Worm (Caenorhabditis elegans) whole organism, L1 larva: ENCODE measurements around the gene dpf-6.

Source experiments
- C34B4.2 ChIP-seq: sonication (generic microtip); optimal IDR thresholded peaks from 2 replicates; lab custom pipeline; 2017; ENCODE audit warnings: mild to moderate bottlenecking, missing genetic modification characterization, missing compliant biosample characterization
- F16B12.6 ChIP-seq: fragments of 150-350 bp; optimal IDR thresholded peaks from 2 replicates; lab custom pipeline; 2014; ENCODE audit warnings: missing biosample characterization, missing genetic modification characterization
- Y116A8C.19 ChIP-seq: sonication (generic microtip); optimal IDR thresholded peaks from 2 replicates; lab custom pipeline; 2016; ENCODE audit warnings: missing compliant biosample characterization, missing genetic modification characterization, borderline replicate concordance
- aha-1 ChIP-seq: fragments of 150-350 bp; optimal IDR thresholded peaks from 2 replicates; lab custom pipeline; 2014; ENCODE audit warnings: missing biosample characterization, missing genetic modification characterization
- aly-2 ChIP-seq: fragments of 150-350 bp; optimal IDR thresholded peaks from 2 replicates; lab custom pipeline; 2014; ENCODE audit warnings: missing biosample characterization, missing genetic modification characterization
- blmp-1 ChIP-seq: fragments of 150-350 bp; optimal IDR thresholded peaks from 2 replicates; lab custom pipeline; 2014; ENCODE audit warnings: missing biosample characterization, missing genetic modification characterization
- ceh-63 ChIP-seq: fragments of 200-800 bp; sonication (Bioruptor generic); optimal IDR thresholded peaks from 2 replicates; lab custom pipeline; 2018; ENCODE audit warnings: mild to moderate bottlenecking, missing genetic modification characterization, missing compliant biosample characterization
- ceh-8 ChIP-seq: fragments of 200-800 bp; sonication (Bioruptor generic); optimal IDR thresholded peaks from 2 replicates; lab custom pipeline; 2018; ENCODE audit warnings: mild to moderate bottlenecking, missing genetic modification characterization, moderate library complexity, missing compliant biosample characterization
- ceh-82 ChIP-seq, 3 experiments: fragments of 150-350 bp in 1 of 3; sonication (generic microtip) in 2 of 3; optimal IDR thresholded peaks; 2 replicates each; lab custom pipeline; 2014 to 2017; ENCODE audit warnings: missing biosample characterization in 3 of 3, missing genetic modification characterization in 3 of 3
- ceh-88 ChIP-seq: fragments of 200-800 bp; sonication (Bioruptor generic); IDR thresholded peaks from 2 replicates; pipeline ENCODE4 v1.3.6; 2022; ENCODE audit warnings: missing genetic modification characterization, missing compliant biosample characterization
- ceh-90 ChIP-seq: sonication (generic microtip); optimal IDR thresholded peaks from 2 replicates; lab custom pipeline; 2016; ENCODE audit warnings: missing genetic modification characterization, missing compliant biosample characterization
- ces-1 ChIP-seq: fragments of 150-350 bp; optimal IDR thresholded peaks from 2 replicates; lab custom pipeline; 2014; ENCODE audit warnings: missing biosample characterization, missing genetic modification reagents, missing genetic modification characterization
- dpl-1 ChIP-seq, 3 experiments: fragments of 150-350 bp in 2 of 3; sonication (generic microtip) in 1 of 3; optimal IDR thresholded peaks; 2 replicates each; lab custom pipeline; 2014 to 2017; ENCODE audit warnings: missing biosample characterization in 3 of 3, missing genetic modification characterization in 3 of 3, missing genetic modification reagents in 3 of 3
- dsc-1 ChIP-seq: sonication (generic microtip); optimal IDR thresholded peaks from 2 replicates; lab custom pipeline; 2016; ENCODE audit warnings: mild to moderate bottlenecking, missing genetic modification characterization, missing compliant biosample characterization
- efl-1 ChIP-seq, 4 experiments: fragments of 150-350 bp; optimal IDR thresholded peaks in 3 of 4; peaks in 1 of 4; 1 replicate in 1 of 4; 2 replicates in 3 of 4; lab custom pipeline; 2014; ENCODE audit warnings: missing biosample characterization in 2 of 4, missing genetic modification characterization in 2 of 4, missing genetic modification reagents in 2 of 4
- efl-3 ChIP-seq: fragments of 200-800 bp; sonication (Bioruptor generic); optimal IDR thresholded peaks from 2 replicates; lab custom pipeline; 2018; ENCODE audit warnings: mild to moderate bottlenecking, missing genetic modification characterization, missing compliant biosample characterization
- elt-2 ChIP-seq: sonication (generic microtip); optimal IDR thresholded peaks from 2 replicates; lab custom pipeline; 2016; ENCODE audit warnings: missing genetic modification characterization, mild to moderate bottlenecking, inconsistent platforms, missing compliant biosample characterization, missing genetic modification reagents
- ets-5 ChIP-seq: fragments of 200-800 bp; sonication (Bioruptor generic); IDR thresholded peaks from 2 replicates; pipeline ENCODE4 v1.3.6; 2022; ENCODE audit warnings: missing genetic modification characterization, missing compliant biosample characterization
- fkh-8 ChIP-seq: sonication (generic microtip); optimal IDR thresholded peaks from 2 replicates; lab custom pipeline; 2016; ENCODE audit warnings: mild to moderate bottlenecking, missing genetic modification characterization, missing compliant biosample characterization
- fos-1 ChIP-seq: fragments of 150-350 bp; optimal IDR thresholded peaks from 2 replicates; lab custom pipeline; 2014; ENCODE audit warnings: missing biosample characterization, missing genetic modification characterization
- hlh-17 ChIP-seq: fragments of 200-800 bp; sonication (Bioruptor generic); optimal IDR thresholded peaks from 2 replicates; lab custom pipeline; 2018; ENCODE audit warnings: missing genetic modification characterization, mild to moderate bottlenecking, missing compliant biosample characterization, moderate library complexity, borderline replicate concordance
- irx-1 ChIP-seq: sonication (generic microtip); optimal IDR thresholded peaks from 2 replicates; lab custom pipeline; 2016; ENCODE audit warnings: missing genetic modification characterization, missing compliant biosample characterization
- jun-1 ChIP-seq: fragments of 150-350 bp; optimal IDR thresholded peaks from 2 replicates; lab custom pipeline; 2014; ENCODE audit warnings: missing biosample characterization, missing genetic modification reagents, missing genetic modification characterization
- lin-13 ChIP-seq: fragments of 150-350 bp; optimal IDR thresholded peaks from 2 replicates; lab custom pipeline; 2014; ENCODE audit warnings: missing biosample characterization, missing genetic modification reagents, missing genetic modification characterization
- lin-15B ChIP-seq: fragments of 150-350 bp; sonication (generic microtip); optimal IDR thresholded peaks from 3 replicates; lab custom pipeline; 2014; ENCODE audit warnings: missing biosample characterization, missing genetic modification characterization
- lin-35 ChIP-seq, 2 experiments: fragments of 150-350 bp; optimal IDR thresholded peaks; 2 replicates each; lab custom pipeline; 2014; ENCODE audit warnings: missing biosample characterization in 2 of 2, missing genetic modification characterization in 2 of 2, missing genetic modification reagents in 2 of 2
- lin-39 ChIP-seq: fragments of 150-350 bp; optimal IDR thresholded peaks from 2 replicates; lab custom pipeline; 2014; ENCODE audit warnings: missing biosample characterization, missing genetic modification reagents, missing genetic modification characterization
- lir-3 ChIP-seq: sonication (generic microtip); optimal IDR thresholded peaks from 2 replicates; lab custom pipeline; 2016; ENCODE audit warnings: mild to moderate bottlenecking, missing genetic modification characterization, moderate library complexity, missing compliant biosample characterization; ENCODE audit not compliant: poor library complexity
- lsy-2 ChIP-seq, 2 experiments: fragments of 150-350 bp; optimal IDR thresholded peaks; 2 replicates each; lab custom pipeline; 2014; ENCODE audit warnings: missing biosample characterization in 2 of 2, missing genetic modification characterization in 2 of 2
- mab-9 ChIP-seq: fragments of 200-800 bp; sonication (Bioruptor generic); IDR thresholded peaks from 2 replicates; pipeline ENCODE4 v1.3.6; 2022; ENCODE audit warnings: missing genetic modification reagents, missing genetic modification characterization, missing compliant biosample characterization
- mdl-1 ChIP-seq, 2 experiments: fragments of 150-350 bp; optimal IDR thresholded peaks; 2 replicates each; lab custom pipeline; 2014 to 2017; ENCODE audit warnings: missing biosample characterization in 2 of 2, missing genetic modification characterization in 2 of 2, inconsistent platforms in 1 of 2
- mef-2 ChIP-seq: fragments of 150-350 bp; optimal IDR thresholded peaks from 2 replicates; lab custom pipeline; 2014; ENCODE audit warnings: missing biosample characterization, missing genetic modification characterization
- nhr-11 ChIP-seq: fragments of 150-350 bp; optimal IDR thresholded peaks from 2 replicates; lab custom pipeline; 2014; ENCODE audit warnings: missing biosample characterization, missing genetic modification characterization
- nhr-71 ChIP-seq: sonication (generic microtip); optimal IDR thresholded peaks from 2 replicates; lab custom pipeline; 2016; ENCODE audit warnings: mild to moderate bottlenecking, missing genetic modification characterization, moderate library complexity, missing compliant biosample characterization
- nhr-77 ChIP-seq: fragments of 150-350 bp; optimal IDR thresholded peaks from 2 replicates; lab custom pipeline; 2014; ENCODE audit warnings: missing biosample characterization, missing genetic modification characterization
- nhr-84 ChIP-seq: sonication (generic microtip); optimal IDR thresholded peaks from 2 replicates; lab custom pipeline; 2017; ENCODE audit warnings: missing biosample characterization, missing genetic modification characterization
- nhr-85 ChIP-seq: sonication (generic microtip); peaks from one replicate; lab custom pipeline; 2016; ENCODE audit warnings: missing genetic modification characterization, inconsistent platforms, missing compliant biosample characterization
- nhr-90 ChIP-seq: sonication (generic microtip); optimal IDR thresholded peaks from 2 replicates; lab custom pipeline; 2016; ENCODE audit warnings: mild to moderate bottlenecking, missing genetic modification characterization, missing compliant biosample characterization; ENCODE audit not compliant: poor library complexity
- rnt-1 ChIP-seq: sonication (generic microtip); optimal IDR thresholded peaks from 2 replicates; lab custom pipeline; 2016; ENCODE audit warnings: mild to moderate bottlenecking, missing genetic modification characterization, moderate library complexity, missing compliant biosample characterization
- snu-23 ChIP-seq: sonication (generic microtip); optimal IDR thresholded peaks from 2 replicates; lab custom pipeline; 2016; ENCODE audit warnings: missing genetic modification characterization, missing compliant biosample characterization
- swsn-7 ChIP-seq: sonication (generic microtip); optimal IDR thresholded peaks from 2 replicates; lab custom pipeline; 2016; ENCODE audit warnings: missing genetic modification characterization, missing compliant biosample characterization
- tbx-2 ChIP-seq: sonication (generic microtip); optimal IDR thresholded peaks from 2 replicates; lab custom pipeline; 2016; ENCODE audit warnings: missing genetic modification characterization, missing compliant biosample characterization
- tlp-1 ChIP-seq: fragments of 150-350 bp; optimal IDR thresholded peaks from 2 replicates; lab custom pipeline; 2014; ENCODE audit warnings: missing biosample characterization, missing genetic modification characterization
- unc-130 ChIP-seq: fragments of 150-350 bp; optimal IDR thresholded peaks from 2 replicates; lab custom pipeline; 2017; ENCODE audit warnings: missing biosample characterization, missing genetic modification characterization, inconsistent platforms
- unc-30 ChIP-seq: sonication (generic microtip); optimal IDR thresholded peaks from 2 replicates; lab custom pipeline; 2017; ENCODE audit warnings: missing biosample characterization, missing genetic modification characterization
- unc-62 ChIP-seq: fragments of 150-350 bp; optimal IDR thresholded peaks from 2 replicates; lab custom pipeline; 2014; ENCODE audit warnings: missing biosample characterization, missing genetic modification reagents, missing genetic modification characterization
- unc-86 ChIP-seq: sonication (generic microtip); optimal IDR thresholded peaks from 2 replicates; lab custom pipeline; 2016; ENCODE audit warnings: missing genetic modification characterization, missing compliant biosample characterization
- vab-15 ChIP-seq: sonication (generic microtip); optimal IDR thresholded peaks from 2 replicates; lab custom pipeline; 2017; ENCODE audit warnings: missing genotype, mild to moderate bottlenecking, missing genetic modification characterization, missing compliant biosample characterization
- xbp-1 ChIP-seq: sonication (generic microtip); optimal IDR thresholded peaks from 2 replicates; lab custom pipeline; 2016; ENCODE audit warnings: missing genetic modification characterization, missing compliant biosample characterization
- zag-1 ChIP-seq: fragments of 150-350 bp; optimal IDR thresholded peaks from 2 replicates; lab custom pipeline; 2014; ENCODE audit warnings: missing biosample characterization, missing genetic modification characterization
- zip-4 ChIP-seq: fragments of 200-800 bp; sonication (Bioruptor generic); optimal IDR thresholded peaks from 2 replicates; lab custom pipeline; 2018; ENCODE audit warnings: mild to moderate bottlenecking, missing genetic modification characterization, moderate library complexity, missing compliant biosample characterization
- ztf-11 ChIP-seq, 2 experiments: sonication (generic microtip); optimal IDR thresholded peaks; 2 replicates each; lab custom pipeline; 2016 to 2017; ENCODE audit warnings: missing genetic modification characterization in 2 of 2, missing biosample characterization in 1 of 2, missing compliant biosample characterization in 1 of 2

The dpf-6 gene

DNA sequence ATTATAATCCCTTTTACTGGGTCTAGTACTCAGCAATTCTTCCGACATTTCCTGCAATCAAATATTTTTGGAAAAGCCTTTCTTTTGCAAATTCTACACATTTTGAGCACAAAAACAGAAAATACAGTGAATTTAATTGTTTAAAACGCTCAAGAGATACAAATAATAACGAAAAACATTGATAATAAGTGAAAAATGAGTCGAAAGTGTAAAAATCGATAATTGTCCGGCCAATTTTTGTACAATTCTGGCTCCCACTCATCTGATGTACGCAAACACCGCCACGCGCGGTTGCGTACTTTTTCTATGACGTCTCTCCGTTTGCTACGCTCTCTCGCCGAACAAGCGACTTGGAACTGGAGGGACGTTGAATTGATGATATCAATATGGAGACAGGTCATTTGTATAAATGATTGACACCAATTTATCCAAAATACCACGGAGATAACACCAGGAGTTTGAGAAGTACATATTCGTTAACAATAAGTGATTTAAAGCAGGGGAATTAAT, 17.2 kb upstream of the dpf-6 start, which contains the start of gene lin-36 (continued):
- no peak for TF ChIP-seq hlh-17 (GFP tag; lab: Kevin White, UChicago)
- peak; percentile 72 for TF ChIP-seq unc-62 (GFP tag; lab: Kevin White, UChicago)
- peak; percentile 19; the same call in 1 of the 2 replicates for TF ChIP-seq ceh-88
- TF ChIP-seq jun-1 (tag; lab: Kevin White, UChicago): peak; percentile 79
- peak; percentile 64 for TF ChIP-seq vab-15
- peak; percentile 52; the same call in 1 of the 2 replicates for TF ChIP-seq mab-9
- TF ChIP-seq mef-2 (tag; lab: Kevin White, UChicago): no peak
- TF ChIP-seq aha-1 (tag; lab: Kevin White, UChicago): no peak
- TF ChIP-seq unc-86 (tag; lab: Kevin White, UChicago): peak; percentile 84
- TF ChIP-seq tlp-1: no peak
- peak; percentile 69 for TF ChIP-seq lir-3
- peak; percentile 80 for TF ChIP-seq fkh-8 (tag; lab: Kevin White, UChicago)
- TF ChIP-seq F16B12.6 (tag; lab: Kevin White, UChicago): peak; percentile 99
- TF ChIP-seq nhr-71 (tag; lab: Kevin White, UChicago): peak; percentile 90
- peak; percentile 93 for TF ChIP-seq dsc-1 (tag; lab: Kevin White, UChicago)
- no peak for TF ChIP-seq C34B4.2 (tag; lab: Kevin White, UChicago)
- peak; percentile 71 for TF ChIP-seq fos-1 (tag; lab: Kevin White, UChicago)
- peak; percentile 83 for TF ChIP-seq lin-13 (GFP tag; lab: Kevin White, UChicago)
- TF ChIP-seq aly-2 (tag; lab: Kevin White, UChicago): no peak
- TF ChIP-seq ceh-90 (tag; lab: Kevin White, UChicago): no peak
- TF ChIP-seq nhr-85 (tag; lab: Kevin White, UChicago): peak; percentile 92
- peak; percentile 38 for TF ChIP-seq zip-4 (GFP tag; lab: Kevin White, UChicago)
- peak; percentile 69 for TF ChIP-seq irx-1 (tag; lab: Kevin White, UChicago)
- peak; percentile 91 for TF ChIP-seq tbx-2 (tag; lab: Kevin White, UChicago)
- peak; percentile 79 for TF ChIP-seq xbp-1 (tag; lab: Kevin White, UChicago)
- TF ChIP-seq ets-5: no peak
- peak; percentile 62 for TF ChIP-seq nhr-90
- no peak for TF ChIP-seq Y116A8C.19
- TF ChIP-seq ces-1 (GFP tag; lab: Kevin White, UChicago): no peak
- TF ChIP-seq ceh-8: no peak
- TF ChIP-seq dpl-1 (GFP tag; optimal IDR thresholded peaks at IDR 0.05; lab: Kevin White, UChicago): peak; percentile 78 to 88 (median 88)
- no peak for TF ChIP-seq nhr-84 (tag; lab: Kevin White, UChicago)
- TF ChIP-seq efl-3 (GFP tag; lab: Kevin White, UChicago): no peak
- no peak for TF ChIP-seq nhr-11 (tag; lab: Kevin White, UChicago)
- TF ChIP-seq lin-15B (tag; lab: Kevin White, UChicago): peak; percentile 80
- TF ChIP-seq ceh-82 (tag; optimal IDR thresholded peaks at IDR 0.05; lab: Kevin White, UChicago): peak; percentile 71 to 91 (median 84)
- TF ChIP-seq lin-39: peak; percentile 36
- TF ChIP-seq nhr-77 (tag; lab: Kevin White, UChicago): peak; percentile 62
- peak; percentile 89 for TF ChIP-seq rnt-1 (tag; lab: Kevin White, UChicago)
- peak; percentile 85 for TF ChIP-seq swsn-7
- peak in 1 of 2 experiments; percentile 76 for TF ChIP-seq ztf-11 (tag; optimal IDR thresholded peaks at IDR 0.05; lab: Kevin White, UChicago)
- peak; percentile 85 to 94 for TF ChIP-seq lin-35 (GFP tag; optimal IDR thresholded peaks at IDR 0.05; lab: Kevin White, UChicago)
- TF ChIP-seq blmp-1 (tag; lab: Kevin White, UChicago): peak; percentile 67
- TF ChIP-seq unc-30: no peak
- TF ChIP-seq snu-23 (GFP tag; lab: Kevin White, UChicago): peak; percentile 91
- TF ChIP-seq efl-1 (optimal IDR thresholded peaks at IDR 0.05; lab: Kevin White, UChicago): peak; percentile 86 to 91
- TF ChIP-seq efl-1 (GFP tag; optimal IDR thresholded peaks at IDR 0.05 in 1 of 2; lab: Kevin White, UChicago): peak; percentile 87 to 99
- peak; percentile 73 for TF ChIP-seq unc-130 (tag; lab: Kevin White, UChicago)
- peak; percentile 88 to 91 for TF ChIP-seq lsy-2 (tag; optimal IDR thresholded peaks at IDR 0.05; lab: Kevin White, UChicago)
- TF ChIP-seq ceh-63 (GFP tag; lab: Kevin White, UChicago): no peak
- TF ChIP-seq elt-2 (tag; lab: Kevin White, UChicago): peak; percentile 32
- peak in 1 of 2 experiments; percentile 64 for TF ChIP-seq mdl-1 (tag; optimal IDR thresholded peaks at IDR 0.05; lab: Kevin White, UChicago)
- peak; percentile 10 for TF ChIP-seq zag-1
